Worm (Caenorhabditis elegans): ENCODE measurements around the gene C08F8.15.
A peak's percentile ranks its signal among the peaks of the same experiment; 100 is the strongest.

C08F8.15 gene

DNA sequence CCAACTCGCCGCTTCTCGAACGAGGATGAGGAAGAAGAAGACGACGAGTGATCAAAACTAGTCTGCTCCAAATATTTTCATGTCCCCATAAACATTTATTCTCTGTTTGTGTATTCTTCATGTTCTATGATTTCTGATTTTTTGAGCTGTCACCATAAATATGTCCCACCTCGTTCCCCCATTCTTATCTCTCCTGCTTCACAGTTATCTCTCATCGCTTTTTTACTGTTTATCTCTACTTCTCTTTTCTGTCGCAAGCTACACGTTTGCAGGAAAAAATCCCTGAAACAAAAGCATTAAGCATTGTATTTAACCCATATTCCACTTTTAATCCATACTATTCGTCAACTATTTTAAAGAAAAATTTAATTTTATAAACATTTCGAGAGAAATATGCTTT is 29.8 kb downstream of the C08F8.15 start:
- no peak for TF ChIP-seq tbp1 (GFP tag; optimal IDR thresholded peaks at IDR 0.05)
- no peak for TF ChIP-seq C06A6.2 (GFP tag; conservative IDR thresholded peaks at IDR 0.05)
- TF ChIP-seq efl-1 (GFP tag; optimal IDR thresholded peaks at IDR 0.05) = no peak
- peak in 1 of 2 experiments; percentile 8 for TF ChIP-seq let-607 (tag; optimal IDR thresholded peaks at IDR 0.05)
- no peak for TF ChIP-seq lin-54 (GFP tag; optimal IDR thresholded peaks at IDR 0.05)
- no peak for TF ChIP-seq ama-1 (optimal IDR thresholded peaks at IDR 0.05)
- peak in 1 of 2 experiments; percentile 44 for TF ChIP-seq ama-1 (GFP tag; optimal IDR thresholded peaks at IDR 0.05)
- TF ChIP-seq hmg-1.2 (GFP tag; IDR thresholded peaks at IDR 0.05) = peak; percentile 29; the same call in 1 of the 2 replicates
- peak; percentile 45 for TF ChIP-seq nhr-80 (tag; optimal IDR thresholded peaks at IDR 0.05)
- TF ChIP-seq lsl-1 (GFP tag; optimal IDR thresholded peaks at IDR 0.05) = no peak
- no peak for TF ChIP-seq snpc-3.4 (tag; optimal IDR thresholded peaks at IDR 0.05)

DNA sequence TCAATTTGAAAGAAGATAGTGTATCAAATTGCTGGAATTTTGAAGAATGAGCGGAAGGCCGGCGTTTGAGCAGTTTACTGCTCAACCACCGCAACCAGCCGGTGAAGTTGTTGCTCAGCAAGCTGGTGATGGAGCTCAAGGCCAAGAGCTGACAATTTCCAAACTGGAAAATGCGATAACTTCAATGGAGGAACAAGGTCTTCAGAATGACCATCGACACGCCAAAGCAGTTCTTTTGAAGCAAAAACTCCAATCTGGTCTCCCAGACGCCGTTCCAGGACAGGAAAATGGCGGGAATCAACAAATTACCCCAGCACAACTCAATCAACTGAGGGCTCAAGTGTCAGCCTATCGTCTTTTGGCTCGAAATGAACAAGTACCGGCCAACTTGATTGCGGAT is 34.6 kb downstream of the C08F8.15 start:
- TF ChIP-seq lsy-27 (tag; optimal IDR thresholded peaks at IDR 0.05; ENCODE audit: borderline replicate concordance, insufficient read depth) = no peak
- no peak for TF ChIP-seq lin-35 (GFP tag; optimal IDR thresholded peaks at IDR 0.05)
- TF ChIP-seq Y53G8AR.9 (GFP tag; conservative IDR thresholded peaks at IDR 0.05) = no peak
- TF ChIP-seq nfya-1 (tag; optimal IDR thresholded peaks at IDR 0.05; ENCODE audit: borderline replicate concordance, insufficient read depth) = no peak

DNA sequence TGAATTAATAATTGTTTCAGACTA is 34.8 kb downstream of the C08F8.15 start, which contains the start of gene swsn-4:
Gene swsn-4, plus strand, starts transcription at position 21 of the 24 bp plus-strand sequence.
- TF ChIP-seq atf-7 (tag; optimal IDR thresholded peaks at IDR 0.05) (no peak), unc-130 (GFP tag; optimal IDR thresholded peaks at IDR 0.05) (no peak), ztf-3 (GFP tag; optimal IDR thresholded peaks at IDR 0.05) (no peak), madf-10 (tag; optimal IDR thresholded peaks at IDR 0.05) (no peak), mxl-1 (tag; optimal IDR thresholded peaks at IDR 0.05) (no peak), ceh-40 (GFP tag; IDR thresholded peaks at IDR 0.05) (no peak), lsy-27 (tag; optimal IDR thresholded peaks at IDR 0.05; ENCODE audit: borderline replicate concordance, insufficient read depth) (no peak), F37B4.10 (GFP tag; IDR thresholded peaks at IDR 0.05) (no peak), F22D6.2 (tag; optimal IDR thresholded peaks at IDR 0.05) (no peak), egl-18 (GFP tag; IDR thresholded peaks at IDR 0.05) (no peak), fkh-3 (tag; optimal IDR thresholded peaks at IDR 0.05) (no peak), Y79H2A.3 (GFP tag; conservative IDR thresholded peaks at IDR 0.05) (no peak), mcd-1 (GFP tag; IDR thresholded peaks at IDR 0.05) (no peak), hmg-20 (GFP tag; IDR thresholded peaks at IDR 0.05) (no peak), ceh-27 (GFP tag; optimal IDR thresholded peaks at IDR 0.05) (no peak), rpc-1 (optimal IDR thresholded peaks at IDR 0.05) (no peak), rpc-1 (tag; optimal IDR thresholded peaks at IDR 0.05) (no peak), mes-4 (tag; optimal IDR thresholded peaks at IDR 0.05) (no peak), F55B11.4 (tag; optimal IDR thresholded peaks at IDR 0.05; ENCODE audit: borderline replicate concordance, insufficient read depth) (no peak)

DNA sequence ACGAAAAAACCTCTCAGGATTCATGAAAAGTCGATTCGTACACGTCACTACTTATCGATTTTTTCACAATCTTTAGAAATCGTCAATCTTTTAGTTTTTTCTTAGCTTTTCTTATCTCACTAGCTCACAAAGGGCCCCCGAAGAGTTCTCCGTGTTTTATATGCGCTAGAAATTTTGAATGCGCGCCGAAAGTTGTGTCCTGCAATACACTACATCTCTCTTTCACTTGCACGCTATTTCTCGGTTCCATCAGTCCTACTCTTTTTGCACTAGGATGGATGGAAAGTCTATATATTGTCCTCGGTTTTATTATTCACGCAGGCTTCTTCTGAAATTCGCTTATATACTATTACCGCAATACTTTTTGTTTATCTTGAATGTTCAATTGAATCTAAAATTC is 35.0 kb downstream of the C08F8.15 start:
- peak; percentile 11 for TF ChIP-seq lin-54 (GFP tag; optimal IDR thresholded peaks at IDR 0.05)
- no peak for TF ChIP-seq akir-1 (GFP tag; optimal IDR thresholded peaks at IDR 0.05)

DNA sequence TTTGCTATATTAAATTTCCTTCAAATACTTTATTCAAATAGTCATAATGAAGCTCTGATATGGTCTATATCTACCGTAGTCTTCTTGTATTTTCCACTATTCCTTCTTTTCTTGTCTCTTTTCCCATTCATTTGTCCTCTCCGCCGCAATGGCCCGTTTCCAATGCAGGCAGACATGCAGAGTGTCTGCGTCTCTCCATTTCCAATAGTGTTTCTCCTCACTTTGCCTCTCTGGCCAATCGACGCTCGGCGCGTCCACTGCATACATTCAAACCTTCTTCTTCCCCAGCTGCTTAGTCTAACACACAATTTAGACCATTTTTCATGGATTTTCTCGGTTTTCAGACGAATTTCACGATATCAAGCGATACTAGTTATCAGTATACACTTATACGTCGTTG is 35.4 kb downstream of the C08F8.15 start:
- no peak for TF ChIP-seq cebp-1 (GFP tag; IDR thresholded peaks at IDR 0.05)
- TF ChIP-seq cebp-1 (tag; optimal IDR thresholded peaks at IDR 0.05) = peak; percentile 31
- no peak for TF ChIP-seq Y56A3A.18 (GFP tag; IDR thresholded peaks at IDR 0.05)
- TF ChIP-seq F23B12.7 (tag; optimal IDR thresholded peaks at IDR 0.05; ENCODE audit: insufficient read depth) = no peak
- TF ChIP-seq unc-62 (GFP tag; optimal IDR thresholded peaks at IDR 0.05) = no peak
- no peak for TF ChIP-seq hlh-12 (tag; optimal IDR thresholded peaks at IDR 0.05)
- TF ChIP-seq nfyb-1 (GFP tag; IDR thresholded peaks at IDR 0.05) = peak; percentile 95
- TF ChIP-seq egl-18 (GFP tag; IDR thresholded peaks at IDR 0.05) = no peak
- TF ChIP-seq nhr-27 (tag; optimal IDR thresholded peaks at IDR 0.05) = no peak
- TF ChIP-seq efl-1 (GFP tag; optimal IDR thresholded peaks at IDR 0.05) = no peak
- no peak for TF ChIP-seq mes-4 (tag; optimal IDR thresholded peaks at IDR 0.05)
- no peak for TF ChIP-seq ceh-79 (tag; optimal IDR thresholded peaks at IDR 0.05)
- no peak for TF ChIP-seq F52B5.7 (tag; optimal IDR thresholded peaks at IDR 0.05)
- peak in 1 of 2 experiments; percentile 48 for TF ChIP-seq let-607 (tag; optimal IDR thresholded peaks at IDR 0.05)
- no peak for TF ChIP-seq ceh-91 (GFP tag; IDR thresholded peaks at IDR 0.05)
- peak; percentile 100 for TF ChIP-seq hmg-1.2 (GFP tag; IDR thresholded peaks at IDR 0.05)
- no peak for TF ChIP-seq atf-7 (tag; optimal IDR thresholded peaks at IDR 0.05)

Measured in whole organism, young adult.